Worm (Caenorhabditis elegans) whole organism, late embryonic: ENCODE data around the gene C56E6.7.

ENCODE experiments used
- ama-1 ChIP-seq: fragments of 150-350 bp; optimal IDR thresholded peaks from 2 replicates; lab custom pipeline; 2014
- npax-4 ChIP-seq: sonication (generic microtip); optimal IDR thresholded peaks from 2 replicates; lab custom pipeline; 2016; ENCODE audit warnings: missing genetic modification characterization, missing compliant biosample characterization

- TF ChIP-seq npax-4 = no peak
- no peak for TF ChIP-seq ama-1 (lab: Kevin White, UChicago)
Measured at ce11 chrII:6535957-6536424, 19.6 kb downstream of the C56E6.7 start, which contains the start of gene utp-20.
